Worm (Caenorhabditis elegans) whole organism, L2 larva: Measurements from ENCODE around the gene C33G8.2.

ENCODE experiments used
- C34F6.9 ChIP-seq: fragments of 150-350 bp; optimal IDR thresholded peaks from 2 replicates; lab custom pipeline; 2014; ENCODE audit warnings: missing biosample characterization, missing genetic modification characterization
- F13H6.1 ChIP-seq: sonication (generic microtip); optimal IDR thresholded peaks from 2 replicates; lab custom pipeline; 2016; ENCODE audit warnings: missing genetic modification characterization, missing compliant biosample characterization
- Y55F3AM.14 ChIP-seq: fragments of 200-800 bp; sonication (Bioruptor generic); optimal IDR thresholded peaks from 2 replicates; lab custom pipeline; 2018; ENCODE audit warnings: mild to moderate bottlenecking, missing genetic modification characterization, missing compliant biosample characterization
- ZK546.5 ChIP-seq: sonication (generic microtip); optimal IDR thresholded peaks from 2 replicates; lab custom pipeline; 2017; ENCODE audit warnings: missing biosample characterization, missing genetic modification characterization
- alr-1 ChIP-seq: fragments of 150-350 bp; optimal IDR thresholded peaks from 2 replicates; lab custom pipeline; 2014; ENCODE audit warnings: missing biosample characterization, missing genetic modification characterization
- aly-2 ChIP-seq: fragments of 150-350 bp; optimal IDR thresholded peaks from 2 replicates; lab custom pipeline; 2014; ENCODE audit warnings: missing biosample characterization, missing genetic modification characterization
- ama-1 ChIP-seq: fragments of 150-350 bp; optimal IDR thresholded peaks from 2 replicates; lab custom pipeline; 2018; ENCODE audit warnings: inconsistent platforms
- ceh-82 ChIP-seq: fragments of 150-350 bp; optimal IDR thresholded peaks from 2 replicates; lab custom pipeline; 2014; ENCODE audit warnings: missing biosample characterization, missing genetic modification characterization
- crh-2 ChIP-seq: sonication (generic microtip); optimal IDR thresholded peaks from 2 replicates; lab custom pipeline; 2017; ENCODE audit warnings: missing biosample characterization, missing genetic modification characterization
- egl-27 ChIP-seq: sonication (generic microtip); optimal IDR thresholded peaks from 3 replicates; lab custom pipeline; 2017; ENCODE audit warnings: missing biosample characterization, missing genetic modification reagents, missing genetic modification characterization
- elt-3 ChIP-seq: sonication (generic microtip); optimal IDR thresholded peaks from 2 replicates; lab custom pipeline; 2017; ENCODE audit warnings: missing biosample characterization, missing genetic modification characterization
- fos-1 ChIP-seq: fragments of 150-350 bp; optimal IDR thresholded peaks from 2 replicates; lab custom pipeline; 2014; ENCODE audit warnings: missing biosample characterization, missing genetic modification characterization
- gmeb-1 ChIP-seq: fragments of 150-350 bp; optimal IDR thresholded peaks from 2 replicates; lab custom pipeline; 2014; ENCODE audit warnings: missing biosample characterization, missing genetic modification characterization
- lin-13 ChIP-seq: fragments of 150-350 bp; optimal IDR thresholded peaks from 2 replicates; lab custom pipeline; 2014; ENCODE audit warnings: missing biosample characterization, missing genetic modification reagents, missing genetic modification characterization
- lsy-2 ChIP-seq, 2 experiments: fragments of 150-350 bp in 1 of 2; sonication (generic microtip) in 1 of 2; optimal IDR thresholded peaks; 2 replicates each; lab custom pipeline; 2014 to 2017; ENCODE audit warnings: missing biosample characterization in 2 of 2, missing genetic modification characterization in 2 of 2
- mab-5 ChIP-seq: fragments of 150-350 bp; optimal IDR thresholded peaks from 2 replicates; lab custom pipeline; 2014; ENCODE audit warnings: missing biosample characterization, missing genetic modification characterization
- mdl-1 ChIP-seq, 2 experiments: fragments of 150-350 bp in 1 of 2; sonication (generic microtip) in 1 of 2; optimal IDR thresholded peaks; 2 replicates each; lab custom pipeline; 2017; ENCODE audit warnings: missing biosample characterization in 2 of 2, missing genetic modification characterization in 2 of 2
- nhr-10 ChIP-seq: sonication (generic microtip); optimal IDR thresholded peaks from 2 replicates; lab custom pipeline; 2017; ENCODE audit warnings: missing biosample characterization, missing genetic modification characterization
- nhr-11 ChIP-seq: fragments of 150-350 bp; optimal IDR thresholded peaks from 2 replicates; lab custom pipeline; 2014; ENCODE audit warnings: missing biosample characterization, missing genetic modification characterization
- nhr-12 ChIP-seq: fragments of 150-350 bp; optimal IDR thresholded peaks from 2 replicates; lab custom pipeline; 2014; ENCODE audit warnings: missing biosample characterization, missing genetic modification characterization
- nhr-21 ChIP-seq: fragments of 150-350 bp; optimal IDR thresholded peaks from 2 replicates; lab custom pipeline; 2014; ENCODE audit warnings: missing biosample characterization, missing genetic modification characterization
- nhr-23 ChIP-seq: fragments of 150-350 bp; optimal IDR thresholded peaks from 2 replicates; lab custom pipeline; 2014; ENCODE audit warnings: missing biosample characterization, missing genetic modification reagents, missing genetic modification characterization
- nhr-237 ChIP-seq: fragments of 150-350 bp; optimal IDR thresholded peaks from 2 replicates; lab custom pipeline; 2014; ENCODE audit warnings: missing biosample characterization, missing genetic modification characterization
- nhr-25 ChIP-seq: fragments of 150-350 bp; sonication (generic microtip); optimal IDR thresholded peaks from 3 replicates; lab custom pipeline; 2014; ENCODE audit warnings: missing biosample characterization, missing genetic modification characterization
- nhr-77 ChIP-seq: fragments of 150-350 bp; optimal IDR thresholded peaks from 2 replicates; lab custom pipeline; 2014; ENCODE audit warnings: missing biosample characterization, missing genetic modification characterization
- sma-3 ChIP-seq: sonication (generic microtip); optimal IDR thresholded peaks from 2 replicates; lab custom pipeline; 2016; ENCODE audit warnings: missing genetic modification reagents, missing genetic modification characterization, missing compliant biosample characterization
- snpc-4 ChIP-seq: fragments of 150-350 bp; optimal IDR thresholded peaks from 2 replicates; lab custom pipeline; 2014; ENCODE audit warnings: missing biosample characterization, missing genetic modification characterization
- unc-55 ChIP-seq: fragments of 150-350 bp; sonication (generic microtip); optimal IDR thresholded peaks from 3 replicates; lab custom pipeline; 2014; ENCODE audit warnings: missing biosample characterization, missing genetic modification reagents, missing genetic modification characterization
- unc-62 ChIP-seq: fragments of 150-350 bp; optimal IDR thresholded peaks from 2 replicates; lab custom pipeline; 2014; ENCODE audit warnings: missing biosample characterization, missing genetic modification reagents, missing genetic modification characterization
- zag-1 ChIP-seq: fragments of 150-350 bp; optimal IDR thresholded peaks from 2 replicates; lab custom pipeline; 2014; ENCODE audit warnings: missing biosample characterization, missing genetic modification characterization
- ztf-1 ChIP-seq: fragments of 200-800 bp; sonication (Bioruptor generic); conservative IDR thresholded peaks from 2 replicates; pipeline ENCODE4 v1.3.6; 2022; ENCODE audit warnings: missing genetic modification characterization, missing compliant biosample characterization
- ztf-11 ChIP-seq: sonication (generic microtip); optimal IDR thresholded peaks from 2 replicates; lab custom pipeline; 2017; ENCODE audit warnings: missing biosample characterization, missing genetic modification characterization
- ztf-4 ChIP-seq: fragments of 150-350 bp; optimal IDR thresholded peaks from 2 replicates; lab custom pipeline; 2014; ENCODE audit warnings: missing biosample characterization, missing genetic modification characterization

The C33G8.2 gene

DNA sequence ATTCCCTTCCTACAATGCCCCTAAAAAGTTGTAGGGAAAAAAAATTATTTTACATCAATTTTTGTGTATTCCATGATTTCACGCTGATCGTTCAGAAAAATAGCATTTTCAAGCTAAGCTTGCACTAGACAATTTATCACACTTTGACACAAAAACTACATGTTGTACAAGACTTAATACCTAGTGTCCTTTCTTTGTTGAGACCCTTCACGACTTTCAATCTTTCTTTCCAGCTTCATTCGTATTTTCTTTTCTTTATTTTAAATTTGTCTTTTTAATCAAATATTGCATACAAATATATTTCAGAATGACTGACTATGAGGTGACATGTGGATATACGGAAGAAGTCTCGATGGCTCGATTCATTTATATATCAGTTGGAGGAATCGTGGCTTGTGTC, 36.4 kb downstream of the C33G8.2 start, which contains the start of gene F20A1.2:
Gene F20A1.2 (plus strand): TSS at position 301 of the 400 bp plus-strand sequence.
- TF ChIP-seq nhr-77 (tag; lab: Kevin White, UChicago) = no peak
- no peak for TF ChIP-seq alr-1
- no peak for TF ChIP-seq ceh-82 (tag; lab: Kevin White, UChicago)
- no peak for TF ChIP-seq nhr-10
- no peak for TF ChIP-seq ztf-1 (GFP tag; lab: Robert Waterston, UW)
- no peak for TF ChIP-seq F13H6.1
- TF ChIP-seq unc-62 (GFP tag; lab: Kevin White, UChicago) = no peak
- no peak for TF ChIP-seq mab-5 (tag; lab: Kevin White, UChicago)
- no peak for TF ChIP-seq nhr-12 (tag; lab: Kevin White, UChicago)
- TF ChIP-seq ZK546.5 (tag; lab: Kevin White, UChicago) = no peak
- no peak for TF ChIP-seq nhr-23 (tag; lab: Kevin White, UChicago)
- no peak for TF ChIP-seq ama-1
- TF ChIP-seq lin-13 = no peak
- no peak for TF ChIP-seq C34F6.9 (tag; lab: Kevin White, UChicago)
- no peak for TF ChIP-seq aly-2 (tag; lab: Kevin White, UChicago)
- TF ChIP-seq, all 48 proteins: peak for 0

ce11 chrV:7047512-7047911, 38.0 kb downstream of the C33G8.2 start, which contains the start of gene F20A1.8:
TSS of gene F20A1.8 (minus strand) at chrV:7047612.
- no peak for TF ChIP-seq ceh-82 (tag; lab: Kevin White, UChicago)
- TF ChIP-seq egl-27 (tag; lab: Kevin White, UChicago) = no peak
- TF ChIP-seq C34F6.9 (tag; lab: Kevin White, UChicago) = no peak
- TF ChIP-seq nhr-21 = no peak
- no peak for TF ChIP-seq nhr-77 (tag; lab: Kevin White, UChicago)
- no peak for TF ChIP-seq mab-5 (tag; lab: Kevin White, UChicago)
- no peak for TF ChIP-seq lsy-2 (tag; optimal IDR thresholded peaks at IDR 0.05; lab: Kevin White, UChicago)
- TF ChIP-seq nhr-237 (tag; lab: Kevin White, UChicago) = no peak
- TF ChIP-seq snpc-4 (tag; lab: Kevin White, UChicago) = no peak
- TF ChIP-seq elt-3 (tag; lab: Kevin White, UChicago) = no peak
- TF ChIP-seq zag-1 (tag; lab: Kevin White, UChicago) = no peak
- TF ChIP-seq sma-3 (GFP tag; lab: Kevin White, UChicago) = no peak

ce11 chrV:7050153-7050552, 40.6 kb downstream of the C33G8.2 start:
- TF ChIP-seq nhr-12 (tag; lab: Kevin White, UChicago) (no peak), ztf-1 (GFP tag; lab: Robert Waterston, UW) (no peak), snpc-4 (tag; lab: Kevin White, UChicago) (no peak), nhr-11 (tag; lab: Kevin White, UChicago) (no peak), mab-5 (tag; lab: Kevin White, UChicago) (no peak), nhr-237 (tag; lab: Kevin White, UChicago) (no peak), Y55F3AM.14 (no peak), ztf-11 (tag; lab: Kevin White, UChicago) (no peak), lin-13 (no peak), unc-55 (GFP tag; lab: Kevin White, UChicago) (no peak), fos-1 (tag; lab: Kevin White, UChicago) (no peak), nhr-21 (no peak), nhr-23 (tag; lab: Kevin White, UChicago) (no peak), alr-1 (no peak), nhr-77 (tag; lab: Kevin White, UChicago) (no peak), mdl-1 (tag; optimal IDR thresholded peaks at IDR 0.05; lab: Kevin White, UChicago) (no peak), ZK546.5 (tag; lab: Kevin White, UChicago) (no peak), nhr-25 (tag; lab: Kevin White, UChicago) (no peak), zag-1 (tag; lab: Kevin White, UChicago) (no peak), gmeb-1 (no peak)
- TF ChIP-seq, all 48 proteins: peak for 0

ce11 chrV:7051133-7051765, 41.7 kb downstream of the C33G8.2 start, which contains the start of the genes tofu-2 and spig-1:
TSS of gene tofu-2 (minus strand) at chrV:7051248.
TSS of gene spig-1 (plus strand) at chrV:7051715.
- no peak for TF ChIP-seq ztf-4 (tag; lab: Kevin White, UChicago)
- no peak for TF ChIP-seq nhr-21
- no peak for TF ChIP-seq snpc-4 (tag; lab: Kevin White, UChicago)
- TF ChIP-seq crh-2 (tag; lab: Kevin White, UChicago) = no peak
- TF ChIP-seq nhr-237 (tag; lab: Kevin White, UChicago) = no peak
- TF ChIP-seq aly-2 (tag; lab: Kevin White, UChicago) = no peak
- TF ChIP-seq, all 48 proteins: peak for 0
